Fruit fly (Drosophila melanogaster): Measurements from ENCODE around the gene Pex12.
A peak's percentile ranks its signal among the peaks of the same experiment; 100 is the strongest.

Pex12 gene

dm6 chr2L:841708-842107, 25.9 kb downstream of the Pex12 start (continued):
- TF ChIP-seq CG12942 (GFP tag; optimal IDR thresholded peaks at IDR 0.05) (peak; percentile 56), MBD-R2 (GFP tag; IDR thresholded peaks at IDR 0.05) (peak; percentile 76; the same call in 1 of the 2 replicates), CG31365 (tag; optimal IDR thresholded peaks at IDR 0.05) (no peak), CG11398 (GFP tag; optimal IDR thresholded peaks at IDR 0.05) (no peak), CG8478 (optimal IDR thresholded peaks at IDR 0.05) (no peak), caup (GFP tag; optimal IDR thresholded peaks at IDR 0.05; ENCODE audit: severe bottlenecking) (peak; percentile 72), CG15601 (tag; optimal IDR thresholded peaks at IDR 0.05) (peak; percentile 2), Poxn (GFP tag; IDR thresholded peaks at IDR 0.05) (peak; percentile 31; the same call in 1 of the 2 replicates), CG7357 (GFP tag; IDR thresholded peaks at IDR 0.05) (peak; percentile 45; the same call in 1 of the 3 replicates), CG6254 (GFP tag; optimal IDR thresholded peaks at IDR 0.05) (peak; percentile 56), bbx (GFP tag; IDR thresholded peaks at IDR 0.05; ENCODE audit: partially characterized antibody) (no peak), Aef1 (GFP tag; IDR thresholded peaks at IDR 0.05) (peak; percentile 83), CG1529 (GFP tag; optimal IDR thresholded peaks at IDR 0.05) (peak; percentile 23), ci (GFP tag; IDR thresholded peaks at IDR 0.05) (peak; percentile 82), CG8765 (GFP tag; IDR thresholded peaks at IDR 0.05) (peak; percentile 73), gce (GFP tag; IDR thresholded peaks at IDR 0.05) (peak; percentile 66; the same call in 1 of the 3 replicates), tx (GFP tag; optimal IDR thresholded peaks at IDR 0.05) (peak; percentile 51), CG10543 (GFP tag; optimal IDR thresholded peaks at IDR 0.05) (peak; percentile 62), CG9817 (tag; optimal IDR thresholded peaks at IDR 0.05) (peak; percentile 66), toy (GFP tag; IDR thresholded peaks at IDR 0.05) (peak; percentile 58; the same call in 1 of the 2 replicates), CG18619 (GFP tag; optimal IDR thresholded peaks at IDR 0.05) (peak; percentile 54), CG6854 (GFP tag; optimal IDR thresholded peaks at IDR 0.05) (peak; percentile 52), CG10321 (GFP tag; IDR thresholded peaks at IDR 0.05) (peak; percentile 45; the same call in 1 of the 2 replicates), Ssrp (tag; optimal IDR thresholded peaks at IDR 0.05) (peak; percentile 61), Taf1 (GFP tag; IDR thresholded peaks at IDR 0.05) (peak; percentile 71), YL-1 (GFP tag; optimal IDR thresholded peaks at IDR 0.05) (no peak), Sry-δ (GFP tag; optimal IDR thresholded peaks at IDR 0.05) (peak; percentile 8), insv (GFP tag; optimal IDR thresholded peaks at IDR 0.05) (no peak), corto (GFP tag; optimal IDR thresholded peaks at IDR 0.05) (peak; percentile 79), CG7786 (GFP tag; optimal IDR thresholded peaks at IDR 0.05) (peak; percentile 81), NK7.1 (GFP tag; optimal IDR thresholded peaks at IDR 0.05) (peak; percentile 26), Xrp1 (GFP tag; IDR thresholded peaks at IDR 0.05) (peak; percentile 83), CG3065 (GFP tag; optimal IDR thresholded peaks at IDR 0.05) (no peak), slbo (GFP tag; IDR thresholded peaks at IDR 0.05) (peak; percentile 93), CG12104 (GFP tag; optimal IDR thresholded peaks at IDR 0.05) (peak; percentile 30), lilli (GFP tag; optimal IDR thresholded peaks at IDR 0.05) (peak; percentile 82), Doc2 (GFP tag; IDR thresholded peaks at IDR 0.05) (0 out of 2 replicates have a peak, but pooled peaks have one; percentile 38), lmd (GFP tag; IDR thresholded peaks at IDR 0.05) (peak; percentile 87), Stat92E (GFP tag; optimal IDR thresholded peaks at IDR 0.05) (peak in 1 of 3 experiments; percentile 7), CG17361 (GFP tag; IDR thresholded peaks at IDR 0.05) (peak; percentile 59; the same call in 2 of the 3 replicates), CG14860 (GFP tag; IDR thresholded peaks at IDR 0.05; ENCODE audit: partially characterized antibody) (no peak), grau (tag; optimal IDR thresholded peaks at IDR 0.05) (peak; percentile 74), CG8290 (GFP tag; optimal IDR thresholded peaks at IDR 0.05) (peak; percentile 38), CG8290 (tag; optimal IDR thresholded peaks at IDR 0.05) (peak in 1 of 2 experiments; percentile 79), CG15011 (GFP tag; optimal IDR thresholded peaks at IDR 0.05) (peak; percentile 43), tgo (GFP tag; IDR thresholded peaks at IDR 0.05) (peak; percentile 81), CG30403 (GFP tag; optimal IDR thresholded peaks at IDR 0.05) (peak; percentile 79), Hand (GFP tag; optimal IDR thresholded peaks at IDR 0.05) (peak; percentile 64), HLH4C (GFP tag; IDR thresholded peaks at IDR 0.05; ENCODE audit: partially characterized antibody) (no peak), eve (GFP tag; optimal IDR thresholded peaks at IDR 0.05) (no peak)
